Worm (Caenorhabditis elegans): ENCODE measurements around the gene B0563.6.

B0563.6 gene

ce11 chrX:9150269-9150744 lies 12.8 kb downstream of the B0563.6 start, which contains the start of gene tmbi-4 (continued):
- TF ChIP-seq nhr-77 (tag; optimal IDR thresholded peaks at IDR 0.05) (no peak), mdl-1 (tag; optimal IDR thresholded peaks at IDR 0.05) (no peak), nhr-25 (tag; optimal IDR thresholded peaks at IDR 0.05) (peak; percentile 60), nhr-43 (tag; optimal IDR thresholded peaks at IDR 0.05; ENCODE audit: poor library complexity, severe bottlenecking) (no peak), sea-2 (GFP tag; optimal IDR thresholded peaks at IDR 0.05) (no peak), ceh-9 (tag; optimal IDR thresholded peaks at IDR 0.05) (no peak), tbx-2 (tag; optimal IDR thresholded peaks at IDR 0.05) (no peak), mml-1 (tag; optimal IDR thresholded peaks at IDR 0.05) (no peak), nhr-237 (tag; optimal IDR thresholded peaks at IDR 0.05) (no peak), hmg-11 (tag; optimal IDR thresholded peaks at IDR 0.05) (peak; percentile 61), elt-3 (tag; optimal IDR thresholded peaks at IDR 0.05) (no peak), aly-2 (tag; optimal IDR thresholded peaks at IDR 0.05) (no peak), nhr-12 (tag; optimal IDR thresholded peaks at IDR 0.05) (no peak), nhr-23 (tag; optimal IDR thresholded peaks at IDR 0.05) (peak; percentile 38)

DNA sequence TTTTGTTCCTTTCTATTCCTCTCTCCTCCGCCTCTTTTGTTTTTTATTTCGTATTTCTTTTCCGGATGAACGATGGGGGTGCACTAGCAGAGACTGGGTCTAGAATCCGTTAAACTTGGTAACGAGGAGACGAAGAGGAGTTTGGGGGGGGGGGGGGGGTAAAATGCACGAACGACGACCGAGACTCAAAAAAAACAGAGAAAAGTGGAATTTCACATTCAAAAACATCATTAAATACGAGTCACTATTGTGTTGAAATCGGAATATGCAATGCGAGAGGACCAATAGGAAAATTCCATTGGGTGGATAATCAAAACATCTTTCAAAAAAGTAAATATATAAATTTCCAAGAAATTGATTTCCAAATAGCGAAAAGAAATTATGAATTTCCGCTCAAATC lies 16.7 kb downstream of the B0563.6 start, which contains the start of gene B0563.7:
Gene B0563.7, minus strand, starts transcription at position 101 of the 400 bp plus-strand sequence.
- no peak for TF ChIP-seq ceh-82 (tag; optimal IDR thresholded peaks at IDR 0.05)
- TF ChIP-seq lsy-12 (tag; optimal IDR thresholded peaks at IDR 0.05): no peak
- no peak for TF ChIP-seq ceh-16 (tag; optimal IDR thresholded peaks at IDR 0.05)
- TF ChIP-seq nhr-28 (tag; optimal IDR thresholded peaks at IDR 0.05): no peak
- no peak for TF ChIP-seq unc-62 (GFP tag; optimal IDR thresholded peaks at IDR 0.05)
- no peak for TF ChIP-seq tbx-2 (tag; optimal IDR thresholded peaks at IDR 0.05)
- TF ChIP-seq nfya-1 (tag; optimal IDR thresholded peaks at IDR 0.05; ENCODE audit: insufficient read depth): no peak
- no peak for TF ChIP-seq elt-3 (tag; optimal IDR thresholded peaks at IDR 0.05)
- TF ChIP-seq ztf-11 (tag; optimal IDR thresholded peaks at IDR 0.05): no peak
- no peak for TF ChIP-seq pha-4 (tag; optimal IDR thresholded peaks at IDR 0.05)
- no peak for TF ChIP-seq nhr-11 (tag; optimal IDR thresholded peaks at IDR 0.05)
- no peak for TF ChIP-seq egl-5 (tag; optimal IDR thresholded peaks at IDR 0.05)
- no peak for TF ChIP-seq zag-1 (tag; optimal IDR thresholded peaks at IDR 0.05)
- TF ChIP-seq unc-39 (tag; optimal IDR thresholded peaks at IDR 0.05): no peak
- TF ChIP-seq mml-1 (tag; optimal IDR thresholded peaks at IDR 0.05): no peak
- TF ChIP-seq skn-1 (tag; optimal IDR thresholded peaks at IDR 0.05): no peak
- TF ChIP-seq nhr-76 (tag; optimal IDR thresholded peaks at IDR 0.05): no peak
- no peak for TF ChIP-seq daf-12 (tag; optimal IDR thresholded peaks at IDR 0.05)

ce11 chrX:9155751-9156150 lies 18.2 kb downstream of the B0563.6 start:
- TF ChIP-seq elt-2 (tag; optimal IDR thresholded peaks at IDR 0.05) (peak; percentile 42), pqm-1 (tag; optimal IDR thresholded peaks at IDR 0.05) (peak; percentile 17), mml-1 (tag; optimal IDR thresholded peaks at IDR 0.05) (no peak)

- TF ChIP-seq pqm-1 (tag; optimal IDR thresholded peaks at IDR 0.05) (no peak), mml-1 (tag; optimal IDR thresholded peaks at IDR 0.05) (no peak), egl-5 (tag; optimal IDR thresholded peaks at IDR 0.05) (peak; percentile 50), R02D3.7 (tag; optimal IDR thresholded peaks at IDR 0.05) (no peak), lin-39 (tag; optimal IDR thresholded peaks at IDR 0.05) (peak; percentile 33), nhr-237 (tag; optimal IDR thresholded peaks at IDR 0.05) (no peak), elt-3 (tag; optimal IDR thresholded peaks at IDR 0.05) (no peak)
Measured at ce11 chrX:9161253-9161904, 23.9 kb downstream of the B0563.6 start.

DNA sequence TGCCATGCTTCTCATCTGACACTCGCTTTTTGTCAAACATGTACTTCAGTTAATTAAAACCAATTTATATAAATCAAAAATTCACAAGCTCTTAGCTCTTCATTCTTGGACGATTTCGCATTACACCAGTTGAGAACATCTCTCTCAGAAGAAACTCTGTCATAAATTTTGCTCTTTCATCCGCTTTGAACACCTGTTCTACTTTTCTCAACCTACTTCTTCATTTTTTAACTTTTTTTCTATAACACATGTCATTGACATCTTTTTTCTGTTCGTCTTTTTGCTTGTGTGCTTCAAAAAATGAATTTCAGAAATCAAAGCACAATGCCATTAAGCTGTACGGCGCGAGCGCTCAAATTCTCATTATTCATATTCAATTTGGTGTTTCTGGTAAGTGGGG lies 25.4 kb downstream of the B0563.6 start, which contains the start of gene tsp-11:
Gene tsp-11, plus strand, starts transcription at position 301 of the 400 bp plus-strand sequence.
- TF ChIP-seq egl-27 (tag; optimal IDR thresholded peaks at IDR 0.05) (no peak), fkh-10 (GFP tag; optimal IDR thresholded peaks at IDR 0.05) (no peak), zag-1 (tag; optimal IDR thresholded peaks at IDR 0.05) (no peak), ztf-11 (tag; optimal IDR thresholded peaks at IDR 0.05) (no peak), lin-39 (tag; optimal IDR thresholded peaks at IDR 0.05) (no peak), hmg-11 (tag; optimal IDR thresholded peaks at IDR 0.05) (no peak), nfya-1 (tag; optimal IDR thresholded peaks at IDR 0.05; ENCODE audit: insufficient read depth) (no peak), elt-1 (tag; optimal IDR thresholded peaks at IDR 0.05) (no peak), pqm-1 (tag; optimal IDR thresholded peaks at IDR 0.05) (no peak), daf-12 (tag; optimal IDR thresholded peaks at IDR 0.05) (no peak), snpc-4 (tag; optimal IDR thresholded peaks at IDR 0.05) (no peak), nhr-28 (tag; optimal IDR thresholded peaks at IDR 0.05) (no peak), nhr-76 (tag; optimal IDR thresholded peaks at IDR 0.05) (no peak), ama-1 (optimal IDR thresholded peaks at IDR 0.05) (no peak), nhr-237 (tag; optimal IDR thresholded peaks at IDR 0.05) (no peak), pha-4 (tag; optimal IDR thresholded peaks at IDR 0.05) (no peak), nhr-12 (tag; optimal IDR thresholded peaks at IDR 0.05) (no peak)

All from whole organism, L3 larva.